Fruit fly (Drosophila melanogaster) whole organism, wandering third instar larva: Measurements from ENCODE around the gene CG6836.

ENCODE experiments used
- Hnf4 ChIP-seq: fragments of 200-800 bp; sonication (Bioruptor generic); optimal IDR thresholded peaks from 2 replicates; lab custom pipeline; 2016; ENCODE audit warnings: missing biosample characterization, mild to moderate bottlenecking, missing genetic modification characterization
- OdsH ChIP-seq: fragments of 200-800 bp; sonication (Bioruptor generic); optimal IDR thresholded peaks from 2 replicates; lab custom pipeline; 2016; ENCODE audit warnings: missing biosample characterization, mild to moderate bottlenecking, missing genetic modification characterization
- Vsx2 ChIP-seq: fragments of 200-300, 225-300 bp; sonication (Bioruptor generic); optimal IDR thresholded peaks from 2 replicates; lab custom pipeline; 2018; ENCODE audit warnings: missing biosample characterization, missing genetic modification characterization; ENCODE audit not compliant: partially characterized antibody
- brk ChIP-seq: fragments of 200-800 bp; sonication (Bioruptor generic); optimal IDR thresholded peaks from 2 replicates; lab custom pipeline; 2016; ENCODE audit warnings: missing biosample characterization, mild to moderate bottlenecking, missing genetic modification characterization
- jim ChIP-seq: fragments of 175-275, 200-325 bp; sonication (Bioruptor generic); optimal IDR thresholded peaks from 2 replicates; lab custom pipeline; 2016; ENCODE audit warnings: missing biosample characterization, mild to moderate bottlenecking, missing genetic modification characterization

DNA sequence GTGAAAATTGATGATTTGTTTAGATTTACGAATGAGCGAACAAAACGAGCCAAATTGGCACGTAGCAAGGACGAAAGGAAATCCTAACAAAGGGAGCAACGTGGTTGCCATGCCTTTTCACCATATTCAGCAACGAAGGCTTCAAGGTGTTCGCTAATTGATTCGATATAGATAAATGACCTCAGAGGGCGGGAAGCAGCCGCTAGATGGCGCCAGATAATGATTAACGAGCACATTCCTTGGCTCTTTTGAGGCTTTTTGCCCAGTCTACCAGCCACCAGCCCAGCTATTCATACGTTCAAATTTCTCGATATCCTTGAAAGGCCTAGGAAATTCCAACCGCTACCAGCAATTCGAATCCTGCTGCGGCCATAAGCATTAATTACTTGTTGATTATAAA is 34.0 kb upstream of the CG6836 start:
- TF ChIP-seq OdsH (GFP tag; lab: Kevin White, UChicago) (no peak), brk (GFP tag; lab: Kevin White, UChicago) (no peak), jim (GFP tag; lab: Kevin White, UChicago) (no peak), Hnf4 (GFP tag; lab: Kevin White, UChicago) (no peak), Vsx2 (GFP tag; lab: Kevin White, UChicago) (no peak)
